Fruit fly (Drosophila melanogaster) whole organism, prepupa: ENCODE data around the gene Col4a1.
A peak's percentile ranks its signal among the peaks of the same experiment; 100 is the strongest.

ENCODE experiments used
- Blimp-1 ChIP-seq: fragments of 200-800 bp; sonication (Bioruptor generic); optimal IDR thresholded peaks from 3 replicates; lab custom pipeline; 2017; ENCODE audit warnings: missing biosample characterization, missing genetic modification characterization, mild to moderate bottlenecking, moderate library complexity, missing genetic modification reagents
- CG10631 ChIP-seq: fragments of 200-800 bp; sonication (Bioruptor generic); optimal IDR thresholded peaks from 2 replicates; lab custom pipeline; 2016; ENCODE audit warnings: missing biosample characterization, missing genetic modification characterization
- CG4318 ChIP-seq: fragments of 200-800 bp; sonication (Bioruptor generic); optimal IDR thresholded peaks from 3 replicates; lab custom pipeline; 2017; ENCODE audit warnings: missing biosample characterization, mild to moderate bottlenecking, missing genetic modification characterization
- CG6854 ChIP-seq: fragments of 200-800 bp; sonication (Bioruptor generic); optimal IDR thresholded peaks from 2 replicates; lab custom pipeline; 2017; ENCODE audit warnings: missing biosample characterization, mild to moderate bottlenecking, missing genetic modification characterization
- CG8319 ChIP-seq: fragments of 200-800 bp; sonication (Bioruptor generic); optimal IDR thresholded peaks from 3 replicates; lab custom pipeline; 2016; ENCODE audit warnings: missing biosample characterization, missing genetic modification characterization
- Hr39 ChIP-seq: fragments of 200-800 bp; sonication (Bioruptor generic); optimal IDR thresholded peaks from 2 replicates; lab custom pipeline; 2016; ENCODE audit warnings: missing biosample characterization, missing genetic modification characterization
- Hr4 ChIP-seq: fragments of 200-800 bp; sonication (Bioruptor generic); optimal IDR thresholded peaks from 3 replicates; lab custom pipeline; 2016; ENCODE audit warnings: missing biosample characterization, missing genetic modification characterization
- OdsH ChIP-seq: fragments of 200-800 bp; sonication (Bioruptor generic); optimal IDR thresholded peaks from 3 replicates; lab custom pipeline; 2016; ENCODE audit warnings: missing biosample characterization, missing genetic modification characterization
- Sox14 ChIP-seq: fragments of 200-800 bp; sonication (Bioruptor generic); optimal IDR thresholded peaks from 3 replicates; lab custom pipeline; 2016; ENCODE audit warnings: missing biosample characterization, missing genetic modification characterization
- Sox15 ChIP-seq: fragments of 200-800 bp; sonication (Bioruptor generic); optimal IDR thresholded peaks from 3 replicates; lab custom pipeline; 2016; ENCODE audit warnings: missing biosample characterization, missing genetic modification characterization
- acj6 ChIP-seq: fragments of 200-800 bp; sonication (Bioruptor generic); optimal IDR thresholded peaks from 3 replicates; lab custom pipeline; 2016; ENCODE audit warnings: missing biosample characterization, missing genetic modification characterization
- fkh ChIP-seq: fragments of 200-800 bp; sonication (Bioruptor generic); optimal IDR thresholded peaks from 3 replicates; lab custom pipeline; 2017; ENCODE audit warnings: missing biosample characterization, mild to moderate bottlenecking, missing genetic modification characterization, moderate library complexity
- svp ChIP-seq: fragments of 200-800 bp; sonication (Bioruptor generic); peaks from one replicate; lab custom pipeline; 2016; ENCODE audit warnings: missing biosample characterization, missing genetic modification characterization

- TF ChIP-seq CG6854 (GFP tag; lab: Kevin White, UChicago), result no peak
- TF ChIP-seq CG4318 (GFP tag; lab: Kevin White, UChicago), result peak; percentile 12
- TF ChIP-seq Sox15 (GFP tag; lab: Kevin White, UChicago), result no peak
- peak; percentile 51 for TF ChIP-seq Hr4 (GFP tag; lab: Kevin White, UChicago)
- no peak for TF ChIP-seq fkh (GFP tag; lab: Kevin White, UChicago)
- no peak for TF ChIP-seq Blimp-1
- no peak for TF ChIP-seq CG8319 (GFP tag; lab: Kevin White, UChicago)
- TF ChIP-seq OdsH, result peak; percentile 31
- no peak for TF ChIP-seq acj6 (GFP tag; lab: Kevin White, UChicago)
- TF ChIP-seq Sox14 (GFP tag; lab: Kevin White, UChicago), result no peak
- TF ChIP-seq Hr39 (GFP tag; lab: Kevin White, UChicago), result peak; percentile 14
- peak; percentile 35 for TF ChIP-seq CG10631 (GFP tag; lab: Kevin White, UChicago)
- peak; percentile 73 for TF ChIP-seq svp
Observed at dm6 chr2L:5085561-5085960, 56.2 kb downstream of the Col4a1 start.
